Worm (Caenorhabditis elegans): ENCODE measurements around the gene nspa-9.

The nspa-9 gene

DNA sequence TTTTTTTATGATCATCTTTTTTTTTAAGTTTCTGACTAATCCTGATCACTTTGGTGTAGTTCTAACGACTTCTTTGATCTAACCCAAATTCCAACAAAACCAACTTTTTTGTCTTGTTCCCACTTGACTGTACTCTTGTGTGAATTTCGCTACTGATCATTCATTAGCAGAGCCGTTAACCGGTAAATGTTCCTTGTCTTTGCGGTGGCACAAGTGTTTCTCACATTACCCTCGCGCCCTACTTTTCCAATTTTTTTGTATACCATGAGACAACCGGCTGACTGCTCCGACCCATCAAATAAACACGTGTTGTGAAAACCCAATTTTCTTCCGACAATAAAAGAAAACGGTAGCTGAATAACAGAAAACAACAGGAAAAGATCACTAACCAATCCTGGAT lies 6.1 kb upstream of the nspa-9 start:
- TF ChIP-seq unc-62 (GFP tag; optimal IDR thresholded peaks at IDR 0.05): no peak

DNA sequence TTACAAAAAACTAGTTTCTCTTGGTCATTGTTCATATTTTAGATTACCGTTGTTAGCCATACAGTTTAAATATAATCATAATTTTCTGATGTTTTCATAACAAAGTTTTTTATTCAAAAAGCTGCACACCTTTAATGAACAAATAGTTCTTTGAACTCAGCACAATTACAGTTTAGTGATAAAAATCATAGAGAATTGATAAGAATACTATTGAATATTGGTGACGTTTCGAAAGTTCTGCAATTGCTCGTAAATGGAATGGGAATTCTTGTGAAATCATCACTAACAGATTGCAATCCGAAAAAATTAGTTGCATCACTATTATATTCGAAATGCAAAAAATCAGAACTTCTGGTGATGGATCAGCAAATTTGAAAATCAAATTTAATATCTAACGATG lies 4.7 kb upstream of the nspa-9 start:
- no peak for TF ChIP-seq unc-62 (GFP tag; optimal IDR thresholded peaks at IDR 0.05)

ce11 chrX:11737053-11737452 lies 1.8 kb upstream of the nspa-9 start, which contains the start of gene D1053.3:
TSS of gene D1053.3 (minus strand) at chrX:11737153.
- TF ChIP-seq unc-62 (GFP tag; optimal IDR thresholded peaks at IDR 0.05): no peak

DNA sequence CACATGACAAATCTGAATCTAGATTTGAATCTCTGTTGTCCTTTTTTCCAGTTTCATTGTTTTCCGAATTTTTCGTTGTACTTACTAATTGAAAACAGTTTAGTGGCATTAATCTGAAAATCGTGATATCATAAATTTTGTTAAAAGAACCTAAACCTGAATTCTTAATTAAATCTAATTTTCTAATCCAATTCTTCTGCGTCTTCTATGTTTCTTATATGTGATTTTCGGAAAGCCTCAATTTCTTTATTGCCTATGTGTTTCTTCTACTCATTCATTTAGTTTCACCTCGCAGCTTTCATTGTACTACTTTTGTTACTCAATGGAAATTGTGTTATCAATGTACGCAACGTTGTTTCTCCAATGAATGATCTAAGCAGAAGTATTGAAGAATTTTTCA lies 4.9 kb downstream of the nspa-9 start:
- no peak for TF ChIP-seq unc-62 (GFP tag; optimal IDR thresholded peaks at IDR 0.05)

- no peak for TF ChIP-seq unc-62 (GFP tag; optimal IDR thresholded peaks at IDR 0.05)
Measured at ce11 chrX:11745821-11746485, 7.1 kb downstream of the nspa-9 start, which contains the start of gene C40H5.2. TSS of gene C40H5.2 (plus strand) at chrX:11746076.

ce11 chrX:11752289-11752688 lies 13.4 kb downstream of the nspa-9 start:
- no peak for TF ChIP-seq unc-62 (GFP tag; optimal IDR thresholded peaks at IDR 0.05)

DNA sequence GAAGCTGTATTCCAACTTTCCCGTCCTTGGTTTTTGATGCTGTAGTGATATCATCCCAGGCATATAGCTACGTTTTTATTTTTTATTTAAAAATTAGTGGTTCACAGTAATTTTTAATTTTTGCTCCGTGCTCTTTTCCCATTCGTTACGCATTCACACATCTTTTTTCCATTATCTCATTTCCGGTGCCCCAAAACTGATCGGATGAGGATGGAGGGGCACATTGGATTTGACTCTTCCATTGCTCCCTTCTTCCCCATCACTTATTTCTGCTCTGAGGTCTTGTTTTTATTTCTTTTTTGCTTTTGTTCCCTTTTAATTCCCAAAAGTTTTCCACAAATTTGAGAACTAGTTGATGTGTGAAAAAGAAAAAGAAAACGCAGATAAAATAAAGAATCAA lies 14.3 kb downstream of the nspa-9 start:
- TF ChIP-seq unc-62 (GFP tag; optimal IDR thresholded peaks at IDR 0.05): no peak

ce11 chrX:11757666-11758065 lies 18.8 kb downstream of the nspa-9 start:
- TF ChIP-seq unc-62 (GFP tag; optimal IDR thresholded peaks at IDR 0.05): no peak

DNA sequence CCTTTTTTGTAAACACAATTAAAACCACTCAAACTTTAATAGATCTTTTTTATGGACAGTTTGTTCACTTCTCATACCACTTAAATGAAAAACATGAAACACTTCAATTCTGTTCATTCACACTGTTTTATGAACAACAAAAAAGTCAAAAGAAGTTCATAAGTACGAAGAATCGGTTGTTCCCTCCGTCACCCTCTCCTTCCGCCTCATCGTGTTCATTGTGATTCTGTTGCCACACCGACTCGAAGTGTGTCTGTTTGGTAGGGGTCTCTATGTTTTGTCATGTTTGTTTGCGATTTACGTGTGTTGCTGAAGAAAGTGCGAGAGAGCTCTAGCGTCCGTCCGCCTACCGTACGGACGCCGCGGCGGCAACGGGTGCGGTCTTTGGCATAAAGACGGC lies 20.0 kb downstream of the nspa-9 start, which contains the start of gene lact-7:
Gene lact-7 (plus strand): TSS at position 301 of the 400 bp plus-strand sequence.
- no peak for TF ChIP-seq unc-62 (GFP tag; optimal IDR thresholded peaks at IDR 0.05)

DNA sequence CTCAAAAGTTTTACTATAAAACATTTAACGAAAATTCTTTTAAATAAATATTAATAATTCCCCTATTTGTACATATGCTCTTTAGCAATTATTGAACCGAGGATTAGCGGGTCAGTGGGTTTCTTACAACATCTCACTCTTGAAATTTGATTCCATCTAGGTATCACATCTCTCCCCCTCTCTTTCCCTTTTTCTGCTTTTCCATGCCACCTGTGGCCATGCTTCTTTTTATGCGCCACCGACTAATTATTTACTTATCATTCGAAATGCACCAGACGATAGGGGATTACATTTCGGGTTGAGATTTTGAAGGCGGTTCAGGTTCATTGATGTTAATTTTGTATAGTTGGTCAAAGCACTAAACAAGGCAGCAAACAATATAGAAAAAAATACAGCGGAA lies 27.0 kb downstream of the nspa-9 start:
- TF ChIP-seq unc-62 (GFP tag; optimal IDR thresholded peaks at IDR 0.05): no peak

ce11 chrX:11766432-11766831 lies 27.6 kb downstream of the nspa-9 start:
- no peak for TF ChIP-seq unc-62 (GFP tag; optimal IDR thresholded peaks at IDR 0.05)

ce11 chrX:11769278-11769677 lies 30.4 kb downstream of the nspa-9 start, which contains the start of gene ttx-3:
TSS of gene ttx-3 (minus strand) at chrX:11769378.
- no peak for TF ChIP-seq unc-62 (GFP tag; optimal IDR thresholded peaks at IDR 0.05)

DNA sequence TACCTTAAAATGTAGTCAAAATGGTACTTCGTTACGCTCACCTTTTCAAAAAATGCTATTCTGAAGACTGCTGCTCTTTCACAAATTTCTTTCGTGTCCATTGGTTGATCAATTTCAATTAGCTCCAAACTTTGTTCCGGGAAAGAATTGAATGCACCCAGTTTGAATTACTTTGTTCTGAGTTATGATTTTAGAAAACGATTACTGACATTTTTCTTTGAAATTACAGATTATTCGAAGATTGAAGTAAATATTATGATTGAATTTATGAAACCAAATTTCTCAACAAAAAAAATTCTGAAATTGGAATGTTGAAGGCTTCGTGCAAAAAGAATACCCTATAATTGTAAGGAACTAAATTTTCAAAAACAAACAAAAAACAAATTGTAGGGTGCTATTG lies 45.4 kb downstream of the nspa-9 start, which contains the start of gene Y102F5A.1:
Gene Y102F5A.1 (minus strand): TSS at position 101 of the 400 bp plus-strand sequence.
- TF ChIP-seq unc-62 (GFP tag; optimal IDR thresholded peaks at IDR 0.05): no peak

All from whole organism, dauer.